Fruit fly (Drosophila melanogaster) whole organism, wandering third instar larva: ENCODE measurements around the gene CG10185.

ENCODE experiments used
- Abd-B ChIP-seq: fragments of >200 bp; optimal IDR thresholded peaks from 2 replicates; lab custom pipeline; 2017; ENCODE audit warnings: missing biosample characterization, missing genetic modification characterization
- CG32264 ChIP-seq: fragments of 200-800 bp; sonication (Bioruptor generic); optimal IDR thresholded peaks from 2 replicates; lab custom pipeline; 2016; ENCODE audit warnings: missing biosample characterization, missing genetic modification characterization
- CG9705 ChIP-seq: fragments of 200-800 bp; sonication (Bioruptor generic); optimal IDR thresholded peaks from 2 replicates; lab custom pipeline; 2018; ENCODE audit warnings: missing biosample characterization, mild to moderate bottlenecking, missing genetic modification characterization
- CrebA ChIP-seq: fragments of 200-800 bp; sonication (Bioruptor generic); optimal IDR thresholded peaks from 2 replicates; lab custom pipeline; 2016; ENCODE audit warnings: missing biosample characterization, mild to moderate bottlenecking, missing genetic modification characterization, borderline replicate concordance
- Dfd ChIP-seq: fragments of >200 bp; optimal IDR thresholded peaks from 2 replicates; lab custom pipeline; 2017; ENCODE audit warnings: missing biosample characterization, missing genetic modification characterization
- Dif ChIP-seq: fragments of 200-275, 200-300 bp; sonication (Bioruptor generic); optimal IDR thresholded peaks from 2 replicates; lab custom pipeline; 2018; ENCODE audit warnings: missing biosample characterization, missing genetic modification characterization; ENCODE audit not compliant: partially characterized antibody
- GATAd ChIP-seq: sonication (Bioruptor generic); optimal IDR thresholded peaks from 2 replicates; lab custom pipeline; 2016; ENCODE audit warnings: missing biosample characterization, missing genetic modification characterization
- HLH106 ChIP-seq: fragments of 200-800 bp; optimal IDR thresholded peaks from 3 replicates; lab custom pipeline; 2019; ENCODE audit warnings: missing biosample characterization, mild to moderate bottlenecking, missing genetic modification characterization, moderate library complexity
- Hnf4 ChIP-seq: fragments of 200-800 bp; sonication (Bioruptor generic); optimal IDR thresholded peaks from 2 replicates; lab custom pipeline; 2016; ENCODE audit warnings: missing biosample characterization, mild to moderate bottlenecking, missing genetic modification characterization
- Hr78 ChIP-seq: fragments of >200 bp; optimal IDR thresholded peaks from 2 replicates; lab custom pipeline; 2017; ENCODE audit warnings: missing biosample characterization, missing genetic modification characterization
- Hr83 ChIP-seq: fragments of 200-300 bp; sonication (Bioruptor generic); optimal IDR thresholded peaks from 2 replicates; lab custom pipeline; 2016; ENCODE audit warnings: missing biosample characterization, mild to moderate bottlenecking, missing genetic modification characterization, moderate library complexity; ENCODE audit not compliant: poor library complexity, severe bottlenecking
- Jra ChIP-seq: sonication (Bioruptor generic); optimal IDR thresholded peaks from 2 replicates; lab custom pipeline; 2016; ENCODE audit warnings: missing biosample characterization, missing genetic modification characterization
- Mio ChIP-seq: sonication (Bioruptor generic); optimal IDR thresholded peaks from 2 replicates; lab custom pipeline; 2016; ENCODE audit warnings: missing biosample characterization, missing genetic modification characterization
- Myc ChIP-seq: fragments of >200 bp; optimal IDR thresholded peaks from 2 replicates; lab custom pipeline; 2017
- N ChIP-seq: fragments of >200 bp; optimal IDR thresholded peaks from 2 replicates; lab custom pipeline; 2018; ENCODE audit warnings: missing biosample characterization, missing external identifiers, missing genetic modification characterization
- OdsH ChIP-seq: fragments of 200-800 bp; sonication (Bioruptor generic); optimal IDR thresholded peaks from 2 replicates; lab custom pipeline; 2016; ENCODE audit warnings: missing biosample characterization, mild to moderate bottlenecking, missing genetic modification characterization
- Rel ChIP-seq, 2 experiments: fragments of 200-800 bp; sonication (Bioruptor generic) in 1 of 2; optimal IDR thresholded peaks; 2 replicates in 1 of 2; 3 replicates in 1 of 2; lab custom pipeline; 2016 to 2019; ENCODE audit warnings: mild to moderate bottlenecking in 2 of 2, missing biosample characterization in 2 of 2, missing genetic modification characterization in 2 of 2, moderate library complexity in 1 of 2
- Sp1 ChIP-seq: fragments of 200-800 bp; sonication (Bioruptor generic); optimal IDR thresholded peaks from 3 replicates; lab custom pipeline; 2019; ENCODE audit warnings: missing biosample characterization, mild to moderate bottlenecking, missing genetic modification characterization, moderate library complexity
- Vsx2 ChIP-seq: fragments of 200-300, 225-300 bp; sonication (Bioruptor generic); optimal IDR thresholded peaks from 2 replicates; lab custom pipeline; 2018; ENCODE audit warnings: missing biosample characterization, missing genetic modification characterization; ENCODE audit not compliant: partially characterized antibody
- brk ChIP-seq: fragments of 200-800 bp; sonication (Bioruptor generic); optimal IDR thresholded peaks from 2 replicates; lab custom pipeline; 2016; ENCODE audit warnings: missing biosample characterization, mild to moderate bottlenecking, missing genetic modification characterization
- dl ChIP-seq, 2 experiments: fragments of 175-275, 200-275 bp in 1 of 2; fragments of 200-275 bp in 1 of 2; sonication (Bioruptor generic); optimal IDR thresholded peaks; lab custom pipeline; 2018; ENCODE audit warnings: mild to moderate bottlenecking in 2 of 2, missing biosample characterization in 2 of 2, missing genetic modification characterization in 2 of 2, moderate library complexity in 2 of 2; ENCODE audit not compliant: partially characterized antibody in 2 of 2, insufficient read depth in 1 of 2
- dmrt93B ChIP-seq: fragments of 200-800 bp; sonication (Bioruptor generic); optimal IDR thresholded peaks from 2 replicates; lab custom pipeline; 2018; ENCODE audit warnings: missing biosample characterization, mild to moderate bottlenecking, missing genetic modification characterization
- ey ChIP-seq: fragments of 200-800 bp; sonication (Bioruptor generic); optimal IDR thresholded peaks from 2 replicates; lab custom pipeline; 2016; ENCODE audit warnings: missing biosample characterization, missing genetic modification characterization
- foxo ChIP-seq, 2 experiments: fragments of 200-800 bp; sonication (Bioruptor generic); optimal IDR thresholded peaks; 2 replicates in 1 of 2; 3 replicates in 1 of 2; lab custom pipeline; 2016 to 2017; ENCODE audit warnings: missing biosample characterization in 2 of 2, missing genetic modification characterization in 2 of 2
- fru ChIP-seq: fragments of 200-800 bp; sonication (Bioruptor generic); optimal IDR thresholded peaks from 3 replicates; lab custom pipeline; 2016; ENCODE audit warnings: missing biosample characterization, mild to moderate bottlenecking, missing genetic modification characterization
- h ChIP-seq: fragments of 200-800 bp; sonication (Bioruptor generic); optimal IDR thresholded peaks from 3 replicates; lab custom pipeline; 2016; ENCODE audit warnings: missing biosample characterization, mild to moderate bottlenecking, missing genetic modification characterization
- jim ChIP-seq: fragments of 175-275, 200-325 bp; sonication (Bioruptor generic); optimal IDR thresholded peaks from 2 replicates; lab custom pipeline; 2016; ENCODE audit warnings: missing biosample characterization, mild to moderate bottlenecking, missing genetic modification characterization
- lola ChIP-seq: fragments of >200 bp; optimal IDR thresholded peaks from 2 replicates; lab custom pipeline; 2017; ENCODE audit warnings: missing biosample characterization, missing genetic modification characterization
- pan ChIP-seq: fragments of >200 bp; optimal IDR thresholded peaks from 2 replicates; lab custom pipeline; 2017
- psq ChIP-seq: fragments of 200-800 bp; sonication (Bioruptor generic); optimal IDR thresholded peaks from 3 replicates; lab custom pipeline; 2017; ENCODE audit warnings: missing biosample characterization, mild to moderate bottlenecking, missing genetic modification characterization, moderate library complexity
- rgr ChIP-seq: fragments of 200-800 bp; sonication (Bioruptor generic); optimal IDR thresholded peaks from 3 replicates; lab custom pipeline; 2016; ENCODE audit warnings: missing biosample characterization, mild to moderate bottlenecking, missing genetic modification characterization
- sage ChIP-seq: fragments of 200-800 bp; sonication (Bioruptor generic); optimal IDR thresholded peaks from 2 replicates; lab custom pipeline; 2016; ENCODE audit warnings: missing biosample characterization, mild to moderate bottlenecking, missing genetic modification characterization
- sv ChIP-seq: fragments of 200-800 bp; sonication (Bioruptor generic); optimal IDR thresholded peaks from 3 replicates; lab custom pipeline; 2016; ENCODE audit warnings: missing biosample characterization, missing genetic modification characterization
- usp ChIP-seq: fragments of >200 bp; optimal IDR thresholded peaks from 2 replicates; lab custom pipeline; 2017; ENCODE audit warnings: missing biosample characterization, missing genetic modification characterization
- woc ChIP-seq: sonication (Bioruptor generic); optimal IDR thresholded peaks from 2 replicates; lab custom pipeline; 2016; ENCODE audit warnings: missing biosample characterization, mild to moderate bottlenecking, missing genetic modification characterization

Gene CG10185

DNA sequence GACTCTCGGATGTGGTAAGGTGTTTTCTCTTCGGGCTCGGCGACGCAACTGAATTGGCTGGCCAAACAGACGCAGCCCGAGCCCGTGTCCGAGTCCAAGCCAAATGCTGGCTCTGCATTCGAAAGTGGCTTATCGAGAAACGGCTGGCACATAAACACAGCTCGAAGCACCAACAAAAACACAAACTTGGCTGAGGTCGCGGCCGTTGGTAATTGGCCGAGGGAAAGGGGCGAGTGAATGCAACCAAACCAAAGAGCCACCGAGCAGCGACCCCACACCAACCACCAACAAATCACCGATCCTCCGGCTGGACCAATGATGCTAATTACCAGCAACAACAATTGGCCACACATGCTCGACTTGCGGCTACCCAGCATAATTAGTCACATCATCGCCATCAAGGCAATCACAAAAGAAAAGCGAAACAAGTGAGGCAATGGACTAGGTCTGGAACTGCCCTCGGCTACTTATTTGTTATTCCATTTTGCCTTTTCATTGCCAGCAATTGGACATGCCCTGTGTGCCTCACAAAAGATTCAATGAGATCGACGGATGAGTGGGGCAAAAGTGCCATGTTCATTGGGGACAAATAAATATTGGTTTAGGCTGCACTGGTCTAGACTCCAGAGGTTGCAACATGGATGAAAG, 13.7 kb upstream of the CG10185 start, which contains the start of gene CG32855:
Gene CG32855 (minus strand): TSS at position 51 of the 648 bp plus-strand sequence.
- TF ChIP-seq N (GFP tag; lab: Kevin White, UChicago) (no peak), HLH106 (tag; lab: Kevin White, UChicago) (no peak), Jra (GFP tag; lab: Kevin White, UChicago) (no peak), Vsx2 (no peak), pan (lab: Kevin White, UChicago) (no peak), sv (GFP tag; lab: Kevin White, UChicago) (no peak), ey (GFP tag; lab: Kevin White, UChicago) (no peak)

dm6 chr3R:16078247-16078646, 10.9 kb upstream of the CG10185 start:
- TF ChIP-seq usp (GFP tag; lab: Kevin White, UChicago) (no peak), psq (GFP tag; lab: Kevin White, UChicago) (no peak), CG9705 (no peak), sv (GFP tag; lab: Kevin White, UChicago) (no peak), sage (GFP tag; lab: Kevin White, UChicago) (no peak), OdsH (GFP tag; lab: Kevin White, UChicago) (no peak), Hr83 (GFP tag; lab: Kevin White, UChicago) (no peak), woc (GFP tag; lab: Kevin White, UChicago) (no peak)

dm6 chr3R:16074122-16074521, 6.7 kb upstream of the CG10185 start:
- TF ChIP-seq lola (no peak), usp (GFP tag; lab: Kevin White, UChicago) (no peak), woc (GFP tag; lab: Kevin White, UChicago) (no peak), fru (no peak), CG32264 (GFP tag; lab: Kevin White, UChicago) (no peak), dmrt93B (GFP tag; lab: Kevin White, UChicago) (no peak), pan (lab: Kevin White, UChicago) (no peak), psq (GFP tag; lab: Kevin White, UChicago) (no peak), rgr (no peak), Rel (GFP tag; optimal IDR thresholded peaks at IDR 0.05; lab: Kevin White, UChicago) (no peak), Rel (tag; optimal IDR thresholded peaks at IDR 0.05; lab: Kevin White, UChicago) (no peak), Sp1 (GFP tag; lab: Kevin White, UChicago) (no peak), jim (GFP tag; lab: Kevin White, UChicago) (no peak), Dfd (GFP tag; lab: Kevin White, UChicago) (no peak), sage (GFP tag; lab: Kevin White, UChicago) (no peak), CrebA (GFP tag; lab: Kevin White, UChicago) (no peak), Hr78 (no peak), Myc (lab: Kevin White, UChicago) (no peak), h (no peak)
- TF ChIP-seq, all 38 proteins: peak for 0

- TF ChIP-seq woc (GFP tag; lab: Kevin White, UChicago) (peak; percentile 45), CG9705 (no peak)
Measured at dm6 chr3R:16072581-16072908, 5.2 kb upstream of the CG10185 start.

- no peak for TF ChIP-seq usp (GFP tag; lab: Kevin White, UChicago)
- TF ChIP-seq fru, result peak; percentile 87
- TF ChIP-seq Hr83 (GFP tag; lab: Kevin White, UChicago), result peak; percentile 29
- no peak for TF ChIP-seq N (GFP tag; lab: Kevin White, UChicago)
- no peak for TF ChIP-seq Sp1 (GFP tag; lab: Kevin White, UChicago)
- no peak for TF ChIP-seq jim (GFP tag; lab: Kevin White, UChicago)
- no peak for TF ChIP-seq Hr78
- TF ChIP-seq Mio (GFP tag; lab: Kevin White, UChicago), result no peak
- TF ChIP-seq sage (GFP tag; lab: Kevin White, UChicago), result peak; percentile 39
- no peak for TF ChIP-seq pan (lab: Kevin White, UChicago)
- no peak for TF ChIP-seq CG32264 (GFP tag; lab: Kevin White, UChicago)
- no peak for TF ChIP-seq Jra (GFP tag; lab: Kevin White, UChicago)
- TF ChIP-seq Vsx2, result no peak
- TF ChIP-seq woc (GFP tag; lab: Kevin White, UChicago), result peak; percentile 77
- no peak for TF ChIP-seq brk (GFP tag; lab: Kevin White, UChicago)
- peak; percentile 25 for TF ChIP-seq Dif (GFP tag; lab: Kevin White, UChicago)
- no peak for TF ChIP-seq Rel (GFP tag; optimal IDR thresholded peaks at IDR 0.05; lab: Kevin White, UChicago)
- TF ChIP-seq Rel (tag; optimal IDR thresholded peaks at IDR 0.05; lab: Kevin White, UChicago), result no peak
- no peak for TF ChIP-seq GATAd (GFP tag; lab: Kevin White, UChicago)
- TF ChIP-seq Hnf4 (GFP tag; lab: Kevin White, UChicago), result no peak
- no peak for TF ChIP-seq dl (GFP tag; optimal IDR thresholded peaks at IDR 0.05; lab: Kevin White, UChicago; ENCODE audit: insufficient read depth in 1 of 2, partially characterized antibody in 2 of 2)
- no peak for TF ChIP-seq lola
- peak in 1 of 2 experiments; percentile 87 for TF ChIP-seq foxo (GFP tag; optimal IDR thresholded peaks at IDR 0.05; lab: Kevin White, UChicago)
- TF ChIP-seq Dfd (GFP tag; lab: Kevin White, UChicago), result no peak
- peak; percentile 90 for TF ChIP-seq h
- peak; percentile 87 for TF ChIP-seq rgr
- no peak for TF ChIP-seq Abd-B (GFP tag; lab: Kevin White, UChicago)
Measured at dm6 chr3R:16071689-16072580, 4.5 kb upstream of the CG10185 start.
